Worm (Caenorhabditis elegans): ENCODE data around the gene srh-113.

ce11 chrV:17220345-17220744 lies 7.5 kb downstream of the srh-113 start, which contains the start of gene srh-109:
- TF ChIP-seq ceh-13 (GFP tag; optimal IDR thresholded peaks at IDR 0.05) (no peak), B0310.2 (tag; optimal IDR thresholded peaks at IDR 0.05) (no peak), F13C5.2 (tag; optimal IDR thresholded peaks at IDR 0.05) (no peak), tbx-11 (GFP tag; IDR thresholded peaks at IDR 0.05) (no peak), ama-1 (optimal IDR thresholded peaks at IDR 0.05) (no peak), scrt-1 (GFP tag; IDR thresholded peaks at IDR 0.05) (no peak)

All from whole organism, early embryonic.